Fruit fly (Drosophila melanogaster) whole organism: ENCODE results near the gene Est-Q.

Experiments
- CG8478 ChIP-seq: fragments of >200 bp; optimal IDR thresholded peaks from 2 replicates; lab custom pipeline; 2018; ENCODE audit warnings: inconsistent platforms
- Dll ChIP-seq: fragments of >200 bp; optimal IDR thresholded peaks from 2 replicates; lab custom pipeline; 2017
- pan ChIP-seq: fragments of >200 bp; optimal IDR thresholded peaks from 2 replicates; lab custom pipeline; 2017
- psq ChIP-seq: fragments of >200 bp; optimal IDR thresholded peaks from 2 replicates; lab custom pipeline; 2017

DNA sequence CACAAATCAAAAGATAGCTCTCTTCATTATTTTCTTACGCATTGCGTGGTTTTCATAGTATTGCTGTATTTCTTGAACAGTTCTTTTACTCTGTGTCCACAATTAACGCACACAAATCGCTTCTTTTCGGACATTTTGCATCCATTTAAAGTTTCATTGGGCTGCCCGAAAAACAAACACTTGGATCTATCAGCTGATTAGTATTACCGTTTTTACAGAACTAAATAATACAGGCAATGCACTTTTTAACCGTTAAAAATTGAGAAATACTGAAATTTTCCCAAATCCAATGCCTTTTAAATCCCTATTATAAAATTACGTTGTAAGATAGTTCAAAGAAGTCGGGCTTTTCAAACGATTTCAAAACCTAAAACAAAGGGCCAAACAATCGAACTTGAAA is 27.9 kb downstream of the Est-Q start, which contains the start of gene Arv1:
- TF ChIP-seq CG8478 (lab: Kevin White, UChicago) (no peak), psq (lab: Kevin White, UChicago) (no peak), Dll (lab: Kevin White, UChicago) (no peak), pan (lab: Kevin White, UChicago) (no peak)
